Worm (Caenorhabditis elegans): ENCODE data around the gene oac-10.

DNA sequence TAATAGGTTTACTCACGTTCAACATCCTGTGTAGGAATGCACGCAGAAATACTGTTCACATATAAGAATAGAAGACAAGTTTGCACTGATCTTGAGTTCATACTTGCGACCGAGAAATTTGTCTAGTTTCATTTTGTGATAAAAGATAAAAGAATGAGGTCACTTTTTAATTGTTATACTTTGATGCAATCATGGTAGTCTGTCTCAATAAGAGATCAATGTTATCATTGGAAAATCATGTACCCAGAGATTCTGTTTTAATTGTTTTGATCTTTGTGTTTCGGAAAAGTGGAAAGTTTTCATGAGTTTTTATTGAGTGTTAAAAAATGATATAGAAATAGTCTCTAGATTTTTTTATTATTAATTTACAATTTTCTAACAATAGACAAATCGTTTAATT, 37.3 kb upstream of the oac-10 start, which contains the start of gene F54D10.9:
- no peak for TF ChIP-seq sem-4 (tag; optimal IDR thresholded peaks at IDR 0.05)
- no peak for TF ChIP-seq mab-5 (tag; optimal IDR thresholded peaks at IDR 0.05)
- no peak for TF ChIP-seq fos-1 (tag; optimal IDR thresholded peaks at IDR 0.05)
- no peak for TF ChIP-seq skn-1 (tag; optimal IDR thresholded peaks at IDR 0.05)
- TF ChIP-seq lsy-2 (tag; optimal IDR thresholded peaks at IDR 0.05) = no peak
- TF ChIP-seq mbf-1 (tag; optimal IDR thresholded peaks at IDR 0.05) = no peak
- no peak for TF ChIP-seq F13H6.1 (tag; optimal IDR thresholded peaks at IDR 0.05)
- no peak for TF ChIP-seq ztf-4 (tag; optimal IDR thresholded peaks at IDR 0.05)
- TF ChIP-seq nhr-237 (tag; optimal IDR thresholded peaks at IDR 0.05) = no peak
- TF ChIP-seq nhr-77 (tag; optimal IDR thresholded peaks at IDR 0.05) = no peak
- TF ChIP-seq R02D3.7 (tag; optimal IDR thresholded peaks at IDR 0.05) = no peak
- TF ChIP-seq ama-1 (optimal IDR thresholded peaks at IDR 0.05) = no peak
- no peak for TF ChIP-seq sma-9 (GFP tag; optimal IDR thresholded peaks at IDR 0.05)
- TF ChIP-seq sma-9 (tag; optimal IDR thresholded peaks at IDR 0.05) = no peak

Data from whole organism, L2 larva.